Worm (Caenorhabditis elegans) whole organism, late embryonic: Measurements from ENCODE around the gene dnj-25.

ENCODE experiments used
- ama-1 ChIP-seq: fragments of 150-350 bp; optimal IDR thresholded peaks from 2 replicates; lab custom pipeline; 2014
- ets-4 ChIP-seq: sonication (generic microtip); optimal IDR thresholded peaks from 2 replicates; lab custom pipeline; 2016; ENCODE audit warnings: missing genetic modification characterization, missing compliant biosample characterization
- fkh-6 ChIP-seq: sonication (generic microtip); optimal IDR thresholded peaks from 2 replicates; lab custom pipeline; 2016; ENCODE audit warnings: missing genetic modification characterization, missing compliant biosample characterization
- hlh-30 ChIP-seq: sonication (generic microtip); optimal IDR thresholded peaks from 2 replicates; lab custom pipeline; 2017; ENCODE audit warnings: antibody characterized with exemption, missing genetic modification characterization, missing compliant biosample characterization; ENCODE audit not compliant: insufficient read depth
- pag-3 ChIP-seq: sonication (generic microtip); optimal IDR thresholded peaks from 2 replicates; lab custom pipeline; 2016; ENCODE audit warnings: missing compliant biosample characterization, missing genetic modification characterization, borderline replicate concordance
- pha-2 ChIP-seq: sonication (generic microtip); optimal IDR thresholded peaks from 2 replicates; lab custom pipeline; 2017; ENCODE audit warnings: mild to moderate bottlenecking, missing genetic modification characterization, missing compliant biosample characterization
- tbx-2 ChIP-seq: sonication (generic microtip); optimal IDR thresholded peaks from 2 replicates; lab custom pipeline; 2016; ENCODE audit warnings: missing genetic modification characterization, missing compliant biosample characterization
- unc-86 ChIP-seq: sonication (generic microtip); optimal IDR thresholded peaks from 2 replicates; lab custom pipeline; 2016; ENCODE audit warnings: missing genetic modification characterization, missing compliant biosample characterization
- zip-5 ChIP-seq: sonication (generic microtip); optimal IDR thresholded peaks from 2 replicates; lab custom pipeline; 2016; ENCODE audit warnings: missing genetic modification characterization, missing compliant biosample characterization

ce11 chrV:20755494-20755893, 11.3 kb upstream of the dnj-25 start:
- TF ChIP-seq hlh-30 (tag; lab: Kevin White, UChicago): no peak
- no peak for TF ChIP-seq zip-5 (tag; lab: Kevin White, UChicago)
- no peak for TF ChIP-seq tbx-2 (tag; lab: Kevin White, UChicago)
- TF ChIP-seq unc-86: no peak
- TF ChIP-seq fkh-6 (tag; lab: Kevin White, UChicago): no peak
- no peak for TF ChIP-seq ama-1
- TF ChIP-seq pag-3 (tag; lab: Kevin White, UChicago): no peak
- no peak for TF ChIP-seq ets-4
- no peak for TF ChIP-seq pha-2 (tag; lab: Kevin White, UChicago)
